Fruit fly (Drosophila melanogaster): ENCODE measurements around the gene CG9555.

DNA sequence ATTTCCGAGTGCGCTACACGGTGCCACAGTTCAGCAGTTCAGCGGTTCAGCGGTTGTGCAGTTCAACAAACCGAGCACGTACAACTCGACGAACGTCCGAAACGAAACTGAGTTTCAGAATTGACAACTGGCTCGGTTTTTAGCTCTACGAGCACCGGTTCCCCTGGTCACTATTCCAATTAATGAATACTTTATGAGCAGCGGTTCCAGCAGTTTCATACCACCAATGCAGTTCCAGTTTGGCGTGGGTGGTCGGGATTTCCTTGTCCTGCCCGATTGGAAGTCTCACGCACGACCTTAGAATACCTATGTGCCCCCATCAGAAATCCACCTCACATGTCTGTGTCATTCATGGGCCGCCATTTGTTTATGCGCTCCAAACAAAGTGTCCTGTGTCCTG lies 16.2 kb upstream of the CG9555 start, which contains the start of gene CG9541:
- TF ChIP-seq psq (optimal IDR thresholded peaks at IDR 0.05) (no peak), insv (optimal IDR thresholded peaks at IDR 0.05) (no peak)

Data from Kc167 (cell line).